Worm (Caenorhabditis elegans) whole organism, late embryonic: Measurements from ENCODE around the gene rde-12.

Source experiments
- K02D7.2 ChIP-seq: sonication (generic microtip); optimal IDR thresholded peaks from 2 replicates; lab custom pipeline; 2017; ENCODE audit warnings: mild to moderate bottlenecking, missing genetic modification characterization, missing compliant biosample characterization
- T23F11.4 ChIP-seq: fragments of 200-800 bp; sonication (Bioruptor generic); optimal IDR thresholded peaks from 2 replicates; lab custom pipeline; 2018; ENCODE audit warnings: mild to moderate bottlenecking, missing genetic modification characterization, missing compliant biosample characterization
- ama-1 ChIP-seq: fragments of 150-350 bp; optimal IDR thresholded peaks from 2 replicates; lab custom pipeline; 2014
- ceh-14 ChIP-seq: sonication (generic microtip); optimal IDR thresholded peaks from 2 replicates; lab custom pipeline; 2016; ENCODE audit warnings: missing genotype, missing genetic modification characterization, missing compliant biosample characterization
- ceh-18 ChIP-seq: sonication (generic microtip); optimal IDR thresholded peaks from 2 replicates; lab custom pipeline; 2016; ENCODE audit warnings: missing genetic modification characterization, missing compliant biosample characterization
- ceh-19 ChIP-seq: fragments of 200-800 bp; sonication (Bioruptor generic); optimal IDR thresholded peaks from 2 replicates; lab custom pipeline; 2018; ENCODE audit warnings: mild to moderate bottlenecking, missing genetic modification characterization, missing compliant biosample characterization
- ceh-22 ChIP-seq: sonication (generic microtip); optimal IDR thresholded peaks from 2 replicates; lab custom pipeline; 2017; ENCODE audit warnings: missing biosample characterization, missing genetic modification characterization
- ceh-24 ChIP-seq: sonication (generic microtip); optimal IDR thresholded peaks from 2 replicates; lab custom pipeline; 2016; ENCODE audit warnings: mild to moderate bottlenecking, missing genetic modification characterization, missing compliant biosample characterization
- ceh-31 ChIP-seq: sonication (generic microtip); optimal IDR thresholded peaks from 2 replicates; lab custom pipeline; 2016; ENCODE audit warnings: missing genetic modification characterization, missing compliant biosample characterization
- ceh-48 ChIP-seq: sonication (generic microtip); optimal IDR thresholded peaks from 2 replicates; lab custom pipeline; 2016; ENCODE audit warnings: missing genetic modification characterization, inconsistent platforms, missing compliant biosample characterization
- ceh-6 ChIP-seq: fragments of 200-800 bp; sonication (Bioruptor generic); optimal IDR thresholded peaks from 2 replicates; lab custom pipeline; 2018; ENCODE audit warnings: mild to moderate bottlenecking, missing genetic modification characterization, missing compliant biosample characterization
- che-1 ChIP-seq: sonication (generic microtip); optimal IDR thresholded peaks from 2 replicates; lab custom pipeline; 2016; ENCODE audit warnings: mild to moderate bottlenecking, missing genetic modification characterization, missing compliant biosample characterization
- dve-1 ChIP-seq: sonication (generic microtip); optimal IDR thresholded peaks from 2 replicates; lab custom pipeline; 2017; ENCODE audit warnings: antibody characterized with exemption, mild to moderate bottlenecking, missing genetic modification characterization, missing compliant biosample characterization
- ets-4 ChIP-seq: sonication (generic microtip); optimal IDR thresholded peaks from 2 replicates; lab custom pipeline; 2016; ENCODE audit warnings: missing genetic modification characterization, missing compliant biosample characterization
- fkh-6 ChIP-seq: sonication (generic microtip); optimal IDR thresholded peaks from 2 replicates; lab custom pipeline; 2016; ENCODE audit warnings: missing genetic modification characterization, missing compliant biosample characterization
- gmeb-2 ChIP-seq: sonication (generic microtip); optimal IDR thresholded peaks from 2 replicates; lab custom pipeline; 2016; ENCODE audit warnings: missing genetic modification characterization, inconsistent platforms, missing compliant biosample characterization
- hlh-6 ChIP-seq: sonication (generic microtip); optimal IDR thresholded peaks from 2 replicates; lab custom pipeline; 2016; ENCODE audit warnings: missing genotype, missing genetic modification characterization, missing compliant biosample characterization
- lim-6 ChIP-seq: sonication (generic microtip); optimal IDR thresholded peaks from 2 replicates; lab custom pipeline; 2016; ENCODE audit warnings: missing genetic modification characterization, missing compliant biosample characterization
- madf-2 ChIP-seq: sonication (generic microtip); optimal IDR thresholded peaks from 2 replicates; lab custom pipeline; 2017; ENCODE audit warnings: missing genetic modification characterization, missing compliant biosample characterization
- nfya-1 ChIP-seq: sonication (generic microtip); optimal IDR thresholded peaks from 2 replicates; lab custom pipeline; 2017; ENCODE audit warnings: missing genetic modification characterization, mild to moderate bottlenecking, missing compliant biosample characterization, antibody characterized with exemption, moderate library complexity
- npax-4 ChIP-seq: sonication (generic microtip); optimal IDR thresholded peaks from 2 replicates; lab custom pipeline; 2016; ENCODE audit warnings: missing genetic modification characterization, missing compliant biosample characterization
- pha-2 ChIP-seq: sonication (generic microtip); optimal IDR thresholded peaks from 2 replicates; lab custom pipeline; 2017; ENCODE audit warnings: mild to moderate bottlenecking, missing genetic modification characterization, missing compliant biosample characterization
- pqm-1 ChIP-seq: sonication (generic microtip); optimal IDR thresholded peaks from 2 replicates; lab custom pipeline; 2016; ENCODE audit warnings: missing genetic modification characterization, missing compliant biosample characterization
- pros-1 ChIP-seq: fragments of 150-350 bp; optimal IDR thresholded peaks from 2 replicates; lab custom pipeline; 2014; ENCODE audit warnings: missing biosample characterization, missing genetic modification reagents, missing genetic modification characterization
- ref-2 ChIP-seq: sonication (generic microtip); optimal IDR thresholded peaks from 2 replicates; lab custom pipeline; 2016; ENCODE audit warnings: missing genetic modification characterization, missing compliant biosample characterization
- syd-9 ChIP-seq: sonication (generic microtip); optimal IDR thresholded peaks from 2 replicates; lab custom pipeline; 2016; ENCODE audit warnings: mild to moderate bottlenecking, missing genetic modification characterization, moderate library complexity, missing compliant biosample characterization
- tbx-2 ChIP-seq: sonication (generic microtip); optimal IDR thresholded peaks from 2 replicates; lab custom pipeline; 2016; ENCODE audit warnings: missing genetic modification characterization, missing compliant biosample characterization
- unc-3 ChIP-seq, 2 experiments: fragments of 200-800 bp in 1 of 2; sonication (Bioruptor generic) in 1 of 2; sonication (generic microtip) in 1 of 2; conservative IDR thresholded peaks in 1 of 2; optimal IDR thresholded peaks in 1 of 2; 2 replicates each; pipeline versions ENCODE4 v1.3.6 to Lab custom; 2016 to 2022; ENCODE audit warnings: missing compliant biosample characterization in 2 of 2, missing genetic modification characterization in 2 of 2, missing genetic modification reagents in 1 of 2
- unc-42 ChIP-seq: sonication (generic microtip); optimal IDR thresholded peaks from 2 replicates; lab custom pipeline; 2016; ENCODE audit warnings: missing genotype, missing genetic modification characterization, missing compliant biosample characterization
- unc-55 ChIP-seq: sonication (generic microtip); optimal IDR thresholded peaks from 2 replicates; lab custom pipeline; 2017; ENCODE audit warnings: missing biosample characterization, missing genetic modification reagents, missing genetic modification characterization
- unc-86 ChIP-seq: sonication (generic microtip); optimal IDR thresholded peaks from 2 replicates; lab custom pipeline; 2016; ENCODE audit warnings: missing genetic modification characterization, missing compliant biosample characterization
- zip-5 ChIP-seq: sonication (generic microtip); optimal IDR thresholded peaks from 2 replicates; lab custom pipeline; 2016; ENCODE audit warnings: missing genetic modification characterization, missing compliant biosample characterization
- ztf-16 ChIP-seq: sonication (generic microtip); optimal IDR thresholded peaks from 2 replicates; lab custom pipeline; 2017; ENCODE audit warnings: missing genetic modification characterization, missing compliant biosample characterization

The rde-12 gene

DNA sequence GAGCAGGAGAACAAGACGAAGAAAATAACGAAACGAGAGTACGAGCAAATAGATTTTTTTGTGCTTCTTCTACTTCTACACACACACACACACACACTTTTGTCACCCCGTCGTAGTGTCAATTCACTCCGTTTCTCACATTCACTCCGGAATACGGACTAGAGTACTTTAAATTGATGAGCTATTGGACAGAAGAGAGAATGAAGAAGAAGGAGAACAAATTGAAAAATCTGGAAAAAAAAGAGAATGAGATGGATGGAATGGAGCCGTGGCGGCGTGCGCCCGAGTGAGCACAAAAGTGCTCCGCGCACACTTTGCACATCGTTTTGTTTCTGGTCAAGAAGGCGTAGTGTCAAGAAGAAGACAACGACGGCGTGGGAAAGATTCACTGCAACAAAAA lies 22.3 kb downstream of the rde-12 start:
- TF ChIP-seq ceh-31 (tag; lab: Kevin White, UChicago) = peak; percentile 13
- no peak for TF ChIP-seq unc-3 (GFP tag; conservative IDR thresholded peaks at IDR 0.05; lab: Robert Waterston, UW)
- TF ChIP-seq unc-3 (tag; optimal IDR thresholded peaks at IDR 0.05; lab: Kevin White, UChicago) = no peak

- no peak for TF ChIP-seq ref-2 (tag; lab: Kevin White, UChicago)
- TF ChIP-seq unc-86 (tag; lab: Kevin White, UChicago) = no peak
- no peak for TF ChIP-seq zip-5
- no peak for TF ChIP-seq tbx-2
- no peak for TF ChIP-seq dve-1
- TF ChIP-seq ztf-16 (tag; lab: Kevin White, UChicago) = no peak
- no peak for TF ChIP-seq ceh-19
- no peak for TF ChIP-seq K02D7.2 (tag; lab: Kevin White, UChicago)
- no peak for TF ChIP-seq ceh-48 (tag; lab: Kevin White, UChicago)
- TF ChIP-seq unc-42 = no peak
- TF ChIP-seq pha-2 (tag; lab: Kevin White, UChicago) = no peak
- no peak for TF ChIP-seq fkh-6 (tag; lab: Kevin White, UChicago)
- TF ChIP-seq ceh-18 = no peak
Observed at ce11 chrV:13689592-13689991, 24.4 kb downstream of the rde-12 start, which contains the start of gene T01D3.1. Gene T01D3.1 (plus strand): TSS chrV:13689892.

DNA sequence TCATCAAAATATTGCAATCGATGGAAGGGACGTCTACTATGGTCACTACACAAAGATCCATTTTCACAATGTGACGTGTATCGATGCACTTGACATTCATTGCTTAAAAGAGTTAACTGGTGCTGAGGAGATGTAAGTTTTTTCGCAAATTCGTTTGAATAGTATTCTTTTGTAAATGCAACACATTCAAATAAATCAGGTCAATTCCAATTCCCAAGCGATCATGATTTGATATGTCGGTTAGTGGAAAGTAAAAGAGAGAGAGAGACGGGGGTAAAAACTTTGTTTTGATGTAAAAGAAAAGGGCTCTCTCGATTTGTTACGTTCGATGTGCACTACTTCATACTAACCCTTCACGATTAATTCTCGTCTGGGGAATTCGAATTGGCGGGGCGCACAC lies 25.1 kb downstream of the rde-12 start:
- no peak for TF ChIP-seq ceh-14
- TF ChIP-seq, all 69 proteins: peak for 0

DNA sequence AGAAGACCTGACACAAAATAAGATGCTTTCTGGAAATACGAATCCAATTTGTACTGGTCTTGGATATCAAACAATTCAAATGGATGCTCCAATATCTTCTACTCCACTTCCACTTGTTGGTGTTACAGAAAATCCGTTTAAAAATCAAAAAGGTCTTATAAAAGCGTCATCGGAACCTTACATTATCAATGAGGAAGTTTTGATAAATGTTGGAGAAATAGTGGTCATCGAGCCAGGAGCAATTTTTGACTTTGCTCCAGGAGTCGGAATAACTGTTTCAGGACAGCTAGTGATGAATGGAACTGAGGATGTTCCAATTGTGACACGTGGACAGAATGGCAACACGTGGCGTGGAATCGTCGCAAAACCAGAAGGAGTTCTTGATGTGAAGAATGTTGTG lies 28.9 kb downstream of the rde-12 start:
- TF ChIP-seq lim-6 (tag; lab: Kevin White, UChicago) (no peak), ceh-24 (tag; lab: Kevin White, UChicago) (no peak), ceh-22 (tag; lab: Kevin White, UChicago) (no peak), gmeb-2 (no peak), ets-4 (tag; lab: Kevin White, UChicago) (no peak), ztf-16 (tag; lab: Kevin White, UChicago) (no peak), T23F11.4 (GFP tag; lab: Kevin White, UChicago) (no peak), che-1 (no peak), ceh-6 (no peak), npax-4 (tag; lab: Kevin White, UChicago) (no peak), pha-2 (tag; lab: Kevin White, UChicago) (no peak), ref-2 (tag; lab: Kevin White, UChicago) (no peak), unc-42 (no peak), hlh-6 (tag; lab: Kevin White, UChicago) (no peak), madf-2 (no peak), ama-1 (lab: Kevin White, UChicago) (no peak), pqm-1 (tag; lab: Kevin White, UChicago) (no peak), unc-55 (no peak), nfya-1 (tag; lab: Kevin White, UChicago) (no peak), pros-1 (no peak)

- peak; percentile 31 for TF ChIP-seq pros-1
- no peak for TF ChIP-seq syd-9 (tag; lab: Kevin White, UChicago)
- no peak for TF ChIP-seq ceh-31 (tag; lab: Kevin White, UChicago)
- no peak for TF ChIP-seq unc-55
- TF ChIP-seq fkh-6 (tag; lab: Kevin White, UChicago) = peak; percentile 5
- no peak for TF ChIP-seq ama-1 (lab: Kevin White, UChicago)
- no peak for TF ChIP-seq dve-1
Observed at ce11 chrV:13703960-13704359, 38.8 kb downstream of the rde-12 start, which contains the start of gene T01D3.3. Gene T01D3.3 (plus strand): TSS chrV:13704271.

ce11 chrV:13707295-13707694 lies 42.1 kb downstream of the rde-12 start, which contains the start of gene hlh-34:
Gene hlh-34 (minus strand): TSS chrV:13707395.
- TF ChIP-seq unc-42 (peak; percentile 3), ets-4 (tag; lab: Kevin White, UChicago) (no peak)
- TF ChIP-seq, all 69 proteins: peak for 1
